Worm (Caenorhabditis elegans) whole organism, L3 larva: ENCODE results near the gene Y47D3A.14.

Experiments
- elt-1 ChIP-seq: fragments of 150-350 bp; optimal IDR thresholded peaks from 2 replicates; lab custom pipeline; 2014; ENCODE audit warnings: missing biosample characterization, missing genetic modification characterization
- unc-39 ChIP-seq: sonication (generic microtip); optimal IDR thresholded peaks from 4 replicates; lab custom pipeline; 2017; ENCODE audit warnings: missing biosample characterization, missing genetic modification characterization
- ztf-11 ChIP-seq: fragments of 150-350 bp; optimal IDR thresholded peaks from 2 replicates; lab custom pipeline; 2014; ENCODE audit warnings: missing biosample characterization, missing genetic modification characterization

ce11 chrIII:11283648-11284047 lies 47.0 kb upstream of the Y47D3A.14 start:
- TF ChIP-seq unc-39 (tag; lab: Kevin White, UChicago) (no peak), ztf-11 (tag; lab: Kevin White, UChicago) (no peak), elt-1 (tag; lab: Kevin White, UChicago) (no peak)
